Fruit fly (Drosophila melanogaster): ENCODE results near the gene CG11594.

CG11594 gene

DNA sequence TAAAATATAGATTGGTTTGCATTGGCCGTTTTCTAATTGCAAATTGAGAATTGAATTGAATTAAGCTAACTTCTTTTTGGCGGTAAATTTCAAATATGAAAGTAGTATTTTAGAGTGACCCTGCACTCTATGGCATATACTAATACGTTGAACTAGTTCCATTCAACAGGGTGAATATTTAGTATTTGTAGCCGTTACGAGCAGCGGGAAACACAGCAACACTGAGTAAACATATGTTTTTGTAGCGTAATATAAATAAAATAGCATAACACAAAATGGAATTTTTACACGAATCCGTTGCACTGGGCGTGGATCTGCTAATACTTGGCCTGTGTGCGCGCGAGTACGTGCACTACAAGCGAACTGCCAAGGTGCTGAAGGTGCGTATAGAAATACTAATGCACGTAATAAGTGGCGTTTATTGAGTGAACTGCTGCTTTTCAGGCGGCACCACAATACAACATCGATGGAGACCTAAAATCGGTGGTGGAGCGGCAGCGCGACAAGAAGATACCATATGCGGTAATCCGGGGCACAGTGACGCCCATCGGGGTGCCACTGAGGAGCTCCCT lies 4.5 kb downstream of the CG11594 start, which contains the start of gene Mul1 (continued):
- TF ChIP-seq Hsf (GFP tag; optimal IDR thresholded peaks at IDR 0.05) (no peak), CG13624 (GFP tag; optimal IDR thresholded peaks at IDR 0.05) (peak; percentile 18), CG17829 (tag; optimal IDR thresholded peaks at IDR 0.05) (peak; percentile 12), CG11695 (GFP tag; IDR thresholded peaks at IDR 0.05) (no peak), CG7786 (GFP tag; optimal IDR thresholded peaks at IDR 0.05) (no peak), row (GFP tag; IDR thresholded peaks at IDR 0.05) (peak; percentile 27; the same call in 1 of the 3 replicates), gem (tag; optimal IDR thresholded peaks at IDR 0.05) (no peak), CG14710 (tag; optimal IDR thresholded peaks at IDR 0.05) (peak; percentile 56), CG32767 (GFP tag; IDR thresholded peaks at IDR 0.05) (no peak), CG8478 (optimal IDR thresholded peaks at IDR 0.05) (peak; percentile 3), dan (GFP tag; IDR thresholded peaks at IDR 0.05) (no peak), CG13287 (GFP tag; IDR thresholded peaks at IDR 0.05; ENCODE audit: partially characterized antibody) (peak; percentile 54; the same call in 1 of the 2 replicates), CG5180 (GFP tag; optimal IDR thresholded peaks at IDR 0.05) (no peak), twi (tag; optimal IDR thresholded peaks at IDR 0.05) (peak; percentile 33), lbe (GFP tag; optimal IDR thresholded peaks at IDR 0.05) (no peak), Sin3A (optimal IDR thresholded peaks at IDR 0.05) (peak; percentile 3), ato (GFP tag; IDR thresholded peaks at IDR 0.05; ENCODE audit: partially characterized antibody) (no peak), CG13123 (GFP tag; optimal IDR thresholded peaks at IDR 0.05) (no peak), CG12659 (GFP tag; optimal IDR thresholded peaks at IDR 0.05) (peak; percentile 46), Ets97D (GFP tag; optimal IDR thresholded peaks at IDR 0.05) (peak; percentile 43), fru (optimal IDR thresholded peaks at IDR 0.05) (no peak), otp (GFP tag; IDR thresholded peaks at IDR 0.05) (no peak), CG14014 (GFP tag; IDR thresholded peaks at IDR 0.05) (no peak), YL-1 (GFP tag; optimal IDR thresholded peaks at IDR 0.05) (peak; percentile 42), CG5245 (GFP tag; optimal IDR thresholded peaks at IDR 0.05) (no peak), lmd (GFP tag; IDR thresholded peaks at IDR 0.05) (no peak), dimm (GFP tag; IDR thresholded peaks at IDR 0.05) (no peak), peb (GFP tag; IDR thresholded peaks at IDR 0.05) (no peak), CG34224 (GFP tag; IDR thresholded peaks at IDR 0.05; ENCODE audit: partially characterized antibody) (peak; percentile 15; the same call in 1 of the 3 replicates), CG2712 (tag; optimal IDR thresholded peaks at IDR 0.05) (no peak), E2f2 (GFP tag; IDR thresholded peaks at IDR 0.05) (peak; percentile 93), sens (GFP tag) (peak; percentile 53), Ravus (GFP tag; IDR thresholded peaks at IDR 0.05) (no peak), Opbp (GFP tag; IDR thresholded peaks at IDR 0.05; ENCODE audit: partially characterized antibody) (0 out of 3 replicates have a peak, but pooled peaks have one; percentile 33), CG17612 (GFP tag; IDR thresholded peaks at IDR 0.05) (no peak), CG10366 (GFP tag; IDR thresholded peaks at IDR 0.05) (peak; percentile 22; the same call in 1 of the 2 replicates), Pdp1 (GFP tag; optimal IDR thresholded peaks at IDR 0.05) (peak in 1 of 2 experiments; percentile 77)

dm6 chr3L:4018228-4018928 lies 7.4 kb downstream of the CG11594 start, which contains the start of gene FoxL1:
Gene FoxL1, plus strand, starts transcription at chr3L:4018878.
- TF ChIP-seq CG9797 (GFP tag; optimal IDR thresholded peaks at IDR 0.05) (no peak), Sin3A (optimal IDR thresholded peaks at IDR 0.05) (no peak), CG31441 (GFP tag; IDR thresholded peaks at IDR 0.05) (peak; percentile 30; the same call in 1 of the 2 replicates), otp (GFP tag; IDR thresholded peaks at IDR 0.05) (no peak), Sox102F (GFP tag; optimal IDR thresholded peaks at IDR 0.05) (peak; percentile 21), phol (tag; optimal IDR thresholded peaks at IDR 0.05) (peak; percentile 31), CG8924 (tag; optimal IDR thresholded peaks at IDR 0.05) (peak; percentile 25), cg (GFP tag; optimal IDR thresholded peaks at IDR 0.05) (peak; percentile 34), B-H1 (GFP tag; IDR thresholded peaks at IDR 0.05) (no peak), lola (GFP tag; optimal IDR thresholded peaks at IDR 0.05) (peak in 1 of 3 experiments; percentile 21), grau (tag; optimal IDR thresholded peaks at IDR 0.05) (peak; percentile 37), Nf-YC (tag; optimal IDR thresholded peaks at IDR 0.05) (peak; percentile 92), Sox100B (GFP tag; optimal IDR thresholded peaks at IDR 0.05) (peak; percentile 10), CG11504 (tag; optimal IDR thresholded peaks at IDR 0.05) (peak; percentile 33), bsh (GFP tag; optimal IDR thresholded peaks at IDR 0.05) (peak in 1 of 2 experiments; percentile 14), dmrt11E (tag; optimal IDR thresholded peaks at IDR 0.05) (peak; percentile 10)

Measured in whole organism, embryonic.